Fruit fly (Drosophila melanogaster) whole organism, wandering third instar larva: ENCODE measurements around the gene Rcc1.

ENCODE experiments used
- Dif ChIP-seq: fragments of 200-275, 200-300 bp; sonication (Bioruptor generic); optimal IDR thresholded peaks from 2 replicates; lab custom pipeline; 2018; ENCODE audit warnings: missing biosample characterization, missing genetic modification characterization; ENCODE audit not compliant: partially characterized antibody
- jim ChIP-seq: fragments of 175-275, 200-325 bp; sonication (Bioruptor generic); optimal IDR thresholded peaks from 2 replicates; lab custom pipeline; 2016; ENCODE audit warnings: missing biosample characterization, mild to moderate bottlenecking, missing genetic modification characterization
- rgr ChIP-seq: fragments of 200-800 bp; sonication (Bioruptor generic); optimal IDR thresholded peaks from 3 replicates; lab custom pipeline; 2016; ENCODE audit warnings: missing biosample characterization, mild to moderate bottlenecking, missing genetic modification characterization

dm6 chr3L:5971440-5971839, 38.9 kb upstream of the Rcc1 start:
- no peak for TF ChIP-seq jim
- no peak for TF ChIP-seq Dif (GFP tag; lab: Kevin White, UChicago)
- no peak for TF ChIP-seq rgr
